Worm (Caenorhabditis elegans): Measurements from ENCODE around the gene cest-16.

DNA sequence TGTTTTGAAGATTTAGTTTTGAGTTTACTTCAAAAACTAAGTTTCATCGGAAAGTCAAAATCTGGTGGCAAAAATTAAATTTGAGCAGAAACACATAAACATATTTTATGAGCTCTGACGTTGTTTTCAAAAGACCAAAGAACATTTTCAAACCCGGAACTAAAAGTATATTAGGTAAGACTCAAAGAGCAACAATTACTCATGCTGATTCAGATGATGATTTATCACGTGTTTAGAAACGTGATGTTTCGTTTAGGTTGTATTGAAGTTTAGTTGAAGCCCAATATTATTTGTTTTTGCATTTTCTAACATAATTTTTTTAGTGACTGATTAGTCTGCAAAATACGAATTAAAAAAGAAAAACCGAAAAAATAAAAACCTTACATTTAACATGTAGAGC is 54.0 kb downstream of the cest-16 start:
- TF ChIP-seq egl-27 (tag; optimal IDR thresholded peaks at IDR 0.05) (no peak), ztf-4 (tag; optimal IDR thresholded peaks at IDR 0.05) (no peak), nhr-28 (tag; optimal IDR thresholded peaks at IDR 0.05) (no peak), lin-39 (tag; optimal IDR thresholded peaks at IDR 0.05) (no peak), fkh-10 (GFP tag; optimal IDR thresholded peaks at IDR 0.05) (no peak), nhr-12 (tag; optimal IDR thresholded peaks at IDR 0.05) (no peak), pqm-1 (tag; optimal IDR thresholded peaks at IDR 0.05) (peak; percentile 45), unc-39 (tag; optimal IDR thresholded peaks at IDR 0.05) (no peak), fkh-2 (tag; optimal IDR thresholded peaks at IDR 0.05) (no peak)
